Fruit fly (Drosophila melanogaster): ENCODE data around the gene moi.
A peak's percentile ranks its signal among the peaks of the same experiment; 100 is the strongest.

moi gene

DNA sequence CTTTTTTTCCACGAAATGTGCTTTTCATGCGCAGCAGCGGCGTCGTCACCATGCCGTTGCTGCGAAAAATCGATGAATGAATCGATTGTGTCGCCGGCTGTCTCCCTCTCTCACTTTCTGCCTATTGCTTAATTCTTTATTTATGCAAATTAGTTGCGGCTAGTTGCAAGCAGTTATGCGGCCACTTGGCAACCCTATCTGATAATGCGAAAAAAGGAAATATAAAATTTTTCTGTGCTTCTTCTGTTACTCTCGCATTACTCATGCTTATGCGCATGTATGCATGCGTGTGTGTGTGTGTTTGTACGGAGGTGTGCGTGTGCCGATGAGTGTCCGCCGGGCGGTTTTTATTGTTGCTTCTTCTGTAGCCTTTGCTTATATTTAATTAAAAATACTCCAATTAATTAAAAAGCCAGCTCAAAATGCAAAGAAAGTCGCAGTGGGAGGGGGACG is 11.6 kb upstream of the moi start (continued):
- TF ChIP-seq lola (GFP tag; optimal IDR thresholded peaks at IDR 0.05): no peak
- no peak for TF ChIP-seq CG15479 (GFP tag; optimal IDR thresholded peaks at IDR 0.05)
- TF ChIP-seq CG18619 (GFP tag; optimal IDR thresholded peaks at IDR 0.05): no peak
- TF ChIP-seq CG6689 (GFP tag; IDR thresholded peaks at IDR 0.05): no peak
- peak; percentile 18; the same call in 1 of the 3 replicates for TF ChIP-seq ci (GFP tag; IDR thresholded peaks at IDR 0.05)
- TF ChIP-seq dm (GFP tag; optimal IDR thresholded peaks at IDR 0.05): no peak
- no peak for TF ChIP-seq CG7745 (tag; optimal IDR thresholded peaks at IDR 0.05)
- TF ChIP-seq cg (GFP tag; optimal IDR thresholded peaks at IDR 0.05): no peak
- TF ChIP-seq Dip3 (GFP tag; optimal IDR thresholded peaks at IDR 0.05): no peak
- TF ChIP-seq bsh (GFP tag; optimal IDR thresholded peaks at IDR 0.05): no peak
- TF ChIP-seq CG31224 (GFP tag; IDR thresholded peaks at IDR 0.05): no peak
- TF ChIP-seq lbe (GFP tag; optimal IDR thresholded peaks at IDR 0.05): no peak
- TF ChIP-seq CG10209 (GFP tag; optimal IDR thresholded peaks at IDR 0.05): no peak
- TF ChIP-seq CG7963 (GFP tag; IDR thresholded peaks at IDR 0.05; ENCODE audit: partially characterized antibody): no peak
- no peak for TF ChIP-seq Stat92E (GFP tag; optimal IDR thresholded peaks at IDR 0.05)
- no peak for TF ChIP-seq gro (GFP tag; optimal IDR thresholded peaks at IDR 0.05)
- no peak for TF ChIP-seq Myb (GFP tag; optimal IDR thresholded peaks at IDR 0.05)
- peak in 1 of 2 experiments; percentile 12 for TF ChIP-seq Hr51 (GFP tag; optimal IDR thresholded peaks at IDR 0.05)
- no peak for TF ChIP-seq CG9727 (GFP tag; optimal IDR thresholded peaks at IDR 0.05)
- no peak for TF ChIP-seq chinmo (GFP tag; IDR thresholded peaks at IDR 0.05; ENCODE audit: partially characterized antibody)
- peak; percentile 11 for TF ChIP-seq CrebB (tag; optimal IDR thresholded peaks at IDR 0.05)
- TF ChIP-seq tll (GFP tag; optimal IDR thresholded peaks at IDR 0.05): no peak
- no peak for TF ChIP-seq C15 (GFP tag; IDR thresholded peaks at IDR 0.05)
- TF ChIP-seq otp (GFP tag; IDR thresholded peaks at IDR 0.05): no peak
- no peak for TF ChIP-seq ranshi (GFP tag; IDR thresholded peaks at IDR 0.05)
- no peak; the same call in 2 of the 3 replicates for TF ChIP-seq z (GFP tag; IDR thresholded peaks at IDR 0.05)
- no peak for TF ChIP-seq CG4404 (GFP tag; IDR thresholded peaks at IDR 0.05)
- TF ChIP-seq CG2678 (tag; optimal IDR thresholded peaks at IDR 0.05): no peak
- peak; percentile 3 for TF ChIP-seq schlank (tag; optimal IDR thresholded peaks at IDR 0.05)
- TF ChIP-seq Poxn (GFP tag; IDR thresholded peaks at IDR 0.05): no peak
- TF ChIP-seq bigmax (GFP tag; optimal IDR thresholded peaks at IDR 0.05): no peak
- no peak for TF ChIP-seq Lim3 (GFP tag; IDR thresholded peaks at IDR 0.05)
- peak; percentile 24 for TF ChIP-seq CG17385 (GFP tag; optimal IDR thresholded peaks at IDR 0.05)
- no peak for TF ChIP-seq CG13296 (GFP tag; optimal IDR thresholded peaks at IDR 0.05)
- TF ChIP-seq inv (GFP tag; IDR thresholded peaks at IDR 0.05; ENCODE audit: partially characterized antibody): no peak
- TF ChIP-seq Jarid2 (GFP tag; optimal IDR thresholded peaks at IDR 0.05): no peak
- TF ChIP-seq CG7271 (tag; optimal IDR thresholded peaks at IDR 0.05): no peak
- no peak for TF ChIP-seq Hand (GFP tag; optimal IDR thresholded peaks at IDR 0.05)
- TF ChIP-seq CG13123 (GFP tag; optimal IDR thresholded peaks at IDR 0.05): no peak
- no peak; the same call in 2 of the 3 replicates for TF ChIP-seq zfh1 (GFP tag; IDR thresholded peaks at IDR 0.05)
- TF ChIP-seq nom (GFP tag; optimal IDR thresholded peaks at IDR 0.05): no peak
- TF ChIP-seq Camta (GFP tag; optimal IDR thresholded peaks at IDR 0.05): no peak
- no peak for TF ChIP-seq CG14667 (GFP tag; IDR thresholded peaks at IDR 0.05)
- no peak for TF ChIP-seq CG3407 (GFP tag; optimal IDR thresholded peaks at IDR 0.05)
- TF ChIP-seq CG3163 (GFP tag; optimal IDR thresholded peaks at IDR 0.05): no peak
- no peak for TF ChIP-seq kni (GFP tag; optimal IDR thresholded peaks at IDR 0.05)
- no peak for TF ChIP-seq salm (tag; optimal IDR thresholded peaks at IDR 0.05)
- TF ChIP-seq Ets97D (GFP tag; optimal IDR thresholded peaks at IDR 0.05): no peak
- TF ChIP-seq CG8089 (GFP tag; optimal IDR thresholded peaks at IDR 0.05): no peak
- TF ChIP-seq Sin3A (optimal IDR thresholded peaks at IDR 0.05): no peak

All from whole organism, embryonic.